Fruit fly (Drosophila melanogaster) whole organism, prepupa: ENCODE data around the gene CG15465.

Source experiments
- Blimp-1 ChIP-seq: fragments of 200-800 bp; sonication (Bioruptor generic); optimal IDR thresholded peaks from 3 replicates; lab custom pipeline; 2017; ENCODE audit warnings: missing biosample characterization, missing genetic modification characterization, mild to moderate bottlenecking, moderate library complexity, missing genetic modification reagents
- CG10631 ChIP-seq: fragments of 200-800 bp; sonication (Bioruptor generic); optimal IDR thresholded peaks from 2 replicates; lab custom pipeline; 2016; ENCODE audit warnings: missing biosample characterization, missing genetic modification characterization
- CG10669 ChIP-seq: fragments of 200-800 bp; sonication (Bioruptor generic); optimal IDR thresholded peaks from 3 replicates; lab custom pipeline; 2018; ENCODE audit warnings: missing biosample characterization, mild to moderate bottlenecking, missing genetic modification characterization, moderate library complexity
- CG11294 ChIP-seq: fragments of 200-800 bp; sonication (Bioruptor generic); IDR thresholded peaks from 2 replicates; pipeline ENCODE4 v1.3.6; 2022; ENCODE audit warnings: missing biosample characterization, missing genetic modification characterization
- CG11762 ChIP-seq: fragments of 200-800 bp; sonication (Bioruptor generic); optimal IDR thresholded peaks from 3 replicates; lab custom pipeline; 2016; ENCODE audit warnings: missing biosample characterization, missing genetic modification characterization; ENCODE audit not compliant: insufficient read depth
- CG15336 ChIP-seq: fragments of 200-800 bp; sonication (Bioruptor generic); IDR thresholded peaks from 2 replicates; pipeline ENCODE4 v1.3.6; 2022; ENCODE audit warnings: missing biosample characterization, missing genetic modification characterization
- CG1621 ChIP-seq: fragments of 200-800 bp; sonication (Bioruptor generic); optimal IDR thresholded peaks from 3 replicates; lab custom pipeline; 2018; ENCODE audit warnings: missing biosample characterization, mild to moderate bottlenecking, missing genetic modification characterization
- CG16779 ChIP-seq: fragments of 200-800 bp; sonication (Bioruptor generic); optimal IDR thresholded peaks from 3 replicates; lab custom pipeline; 2017; ENCODE audit warnings: missing biosample characterization, mild to moderate bottlenecking, missing genetic modification characterization
- CG3032 ChIP-seq: fragments of 200-800 bp; optimal IDR thresholded peaks from 2 replicates; lab custom pipeline; 2019; ENCODE audit warnings: missing biosample characterization, mild to moderate bottlenecking, missing genetic modification characterization, moderate library complexity
- CG31627 ChIP-seq: fragments of 200-800 bp; sonication (Bioruptor generic); optimal IDR thresholded peaks from 3 replicates; lab custom pipeline; 2016; ENCODE audit warnings: missing biosample characterization, missing genetic modification characterization
- CG32006 ChIP-seq: fragments of 200-800 bp; sonication (Bioruptor generic); optimal IDR thresholded peaks from 3 replicates; lab custom pipeline; 2017; ENCODE audit warnings: missing biosample characterization, mild to moderate bottlenecking, missing genetic modification characterization
- CG34406 ChIP-seq: fragments of 200-800 bp; sonication (Bioruptor generic); optimal IDR thresholded peaks from 3 replicates; lab custom pipeline; 2016; ENCODE audit warnings: missing biosample characterization, missing genetic modification characterization
- CG3919 ChIP-seq: fragments of 200-800 bp; sonication (Bioruptor generic); optimal IDR thresholded peaks from 3 replicates; lab custom pipeline; 2016; ENCODE audit warnings: missing biosample characterization, missing genetic modification characterization
- CG4318 ChIP-seq: fragments of 200-800 bp; sonication (Bioruptor generic); optimal IDR thresholded peaks from 3 replicates; lab custom pipeline; 2017; ENCODE audit warnings: missing biosample characterization, mild to moderate bottlenecking, missing genetic modification characterization
- CG6276 ChIP-seq: fragments of 200-800 bp; sonication (Bioruptor generic); optimal IDR thresholded peaks from 2 replicates; lab custom pipeline; 2017; ENCODE audit warnings: missing biosample characterization, mild to moderate bottlenecking, missing genetic modification characterization
- CG6792 ChIP-seq: fragments of 200-800 bp; sonication (Bioruptor generic); optimal IDR thresholded peaks from 3 replicates; lab custom pipeline; 2016; ENCODE audit warnings: missing biosample characterization, missing genetic modification characterization
- CG6808 ChIP-seq: fragments of 200-800 bp; sonication (Bioruptor generic); optimal IDR thresholded peaks from 3 replicates; lab custom pipeline; 2017; ENCODE audit warnings: missing biosample characterization, missing genetic modification characterization, mild to moderate bottlenecking, moderate library complexity, missing genetic modification reagents
- CG6854 ChIP-seq: fragments of 200-800 bp; sonication (Bioruptor generic); optimal IDR thresholded peaks from 2 replicates; lab custom pipeline; 2017; ENCODE audit warnings: missing biosample characterization, mild to moderate bottlenecking, missing genetic modification characterization
- CG7368 ChIP-seq: fragments of 200-800 bp; sonication (Bioruptor generic); optimal IDR thresholded peaks from 3 replicates; lab custom pipeline; 2016; ENCODE audit warnings: missing biosample characterization, missing genetic modification characterization
- CG8119 ChIP-seq: fragments of 200-800 bp; sonication (Bioruptor generic); IDR thresholded peaks from 3 replicates; pipeline ENCODE4 v1.3.6; 2022; ENCODE audit warnings: missing biosample characterization, missing genetic modification characterization
- CG8319 ChIP-seq: fragments of 200-800 bp; sonication (Bioruptor generic); optimal IDR thresholded peaks from 3 replicates; lab custom pipeline; 2016; ENCODE audit warnings: missing biosample characterization, missing genetic modification characterization
- CG8632 ChIP-seq: fragments of 200-800 bp; sonication (Bioruptor generic); optimal IDR thresholded peaks from 3 replicates; lab custom pipeline; 2016; ENCODE audit warnings: missing biosample characterization, missing genetic modification characterization
- Eip78C ChIP-seq: fragments of 200-800 bp; sonication (Bioruptor generic); peaks from one replicate; lab custom pipeline; 2016; ENCODE audit warnings: missing biosample characterization, missing genetic modification characterization
- Eip93F ChIP-seq: fragments of 200-800 bp; sonication (Bioruptor generic); optimal IDR thresholded peaks from 2 replicates; lab custom pipeline; 2016; ENCODE audit warnings: missing biosample characterization, mild to moderate bottlenecking, missing genetic modification characterization
- Ets21C ChIP-seq: fragments of 200-800 bp; sonication (Bioruptor generic); optimal IDR thresholded peaks from 3 replicates; lab custom pipeline; 2016; ENCODE audit warnings: missing biosample characterization, missing genetic modification characterization
- Ets96B ChIP-seq: fragments of 200-800 bp; optimal IDR thresholded peaks from 2 replicates; lab custom pipeline; 2019; ENCODE audit warnings: missing biosample characterization, mild to moderate bottlenecking, missing genetic modification characterization, moderate library complexity
- Gug ChIP-seq: fragments of 200-800 bp; sonication (Bioruptor generic); IDR thresholded peaks from 2 replicates; pipeline ENCODE4 v1.3.6; 2022; ENCODE audit warnings: missing biosample characterization, missing genetic modification characterization
- Hr38 ChIP-seq: sonication (Bioruptor generic); optimal IDR thresholded peaks from 2 replicates; lab custom pipeline; 2016; ENCODE audit warnings: missing biosample characterization, missing genetic modification characterization
- Hr39 ChIP-seq: fragments of 200-800 bp; sonication (Bioruptor generic); optimal IDR thresholded peaks from 2 replicates; lab custom pipeline; 2016; ENCODE audit warnings: missing biosample characterization, missing genetic modification characterization
- Lpt ChIP-seq: fragments of 200-800 bp; sonication (Bioruptor generic); optimal IDR thresholded peaks from 3 replicates; lab custom pipeline; 2016; ENCODE audit warnings: missing biosample characterization, missing genetic modification characterization
- Met ChIP-seq: fragments of 200-800 bp; sonication (Bioruptor generic); optimal IDR thresholded peaks from 3 replicates; lab custom pipeline; 2016; ENCODE audit warnings: missing biosample characterization, missing genetic modification characterization
- Smox ChIP-seq: fragments of 200-800 bp; sonication (Bioruptor generic); optimal IDR thresholded peaks from 3 replicates; lab custom pipeline; 2016; ENCODE audit warnings: missing biosample characterization, missing genetic modification characterization
- Sox102F ChIP-seq: fragments of 200-800 bp; sonication (Bioruptor generic); optimal IDR thresholded peaks from 2 replicates; lab custom pipeline; 2016; ENCODE audit warnings: missing biosample characterization, mild to moderate bottlenecking, missing genetic modification characterization
- Sox14 ChIP-seq: fragments of 200-800 bp; sonication (Bioruptor generic); optimal IDR thresholded peaks from 3 replicates; lab custom pipeline; 2016; ENCODE audit warnings: missing biosample characterization, missing genetic modification characterization
- Sox15 ChIP-seq: fragments of 200-800 bp; sonication (Bioruptor generic); optimal IDR thresholded peaks from 3 replicates; lab custom pipeline; 2016; ENCODE audit warnings: missing biosample characterization, missing genetic modification characterization
- cyc ChIP-seq: fragments of 200-800 bp; sonication (Bioruptor generic); optimal IDR thresholded peaks from 3 replicates; lab custom pipeline; 2016; ENCODE audit warnings: missing biosample characterization, missing genetic modification characterization
- dsx ChIP-seq: fragments of 200-800 bp; optimal IDR thresholded peaks from 3 replicates; lab custom pipeline; 2019; ENCODE audit warnings: missing biosample characterization, mild to moderate bottlenecking, missing genetic modification characterization, moderate library complexity; ENCODE audit not compliant: poor library complexity, severe bottlenecking
- eg ChIP-seq: fragments of 200-800 bp; sonication (Bioruptor generic); IDR thresholded peaks from 3 replicates; pipeline ENCODE4 v1.3.6; 2022; ENCODE audit warnings: missing biosample characterization, missing genetic modification characterization
- fd59A ChIP-seq: fragments of 200-800 bp; sonication (Bioruptor generic); optimal IDR thresholded peaks from 2 replicates; lab custom pipeline; 2017; ENCODE audit warnings: missing biosample characterization, mild to moderate bottlenecking, missing genetic modification characterization, missing genetic modification reagents
- fd85E ChIP-seq: fragments of 200-800 bp; sonication (Bioruptor generic); optimal IDR thresholded peaks from 3 replicates; lab custom pipeline; 2016; ENCODE audit warnings: missing biosample characterization, missing genetic modification characterization
- fkh ChIP-seq: fragments of 200-800 bp; sonication (Bioruptor generic); optimal IDR thresholded peaks from 3 replicates; lab custom pipeline; 2017; ENCODE audit warnings: missing biosample characterization, mild to moderate bottlenecking, missing genetic modification characterization, moderate library complexity
- lz ChIP-seq: fragments of 200-800 bp; sonication (Bioruptor generic); optimal IDR thresholded peaks from 3 replicates; lab custom pipeline; 2016; ENCODE audit warnings: missing biosample characterization, missing genetic modification characterization
- net ChIP-seq: fragments of 200-800 bp; sonication (Bioruptor generic); optimal IDR thresholded peaks from 3 replicates; lab custom pipeline; 2016; ENCODE audit warnings: missing biosample characterization, missing genetic modification characterization
- pdm3 ChIP-seq: fragments of 200-800 bp; sonication (Bioruptor generic); optimal IDR thresholded peaks from 3 replicates; lab custom pipeline; 2016; ENCODE audit warnings: missing biosample characterization, missing genetic modification characterization
- salr ChIP-seq, 2 experiments: fragments of 200-800 bp; sonication (Bioruptor generic); optimal IDR thresholded peaks; 3 replicates each; lab custom pipeline; 2016 to 2018; ENCODE audit warnings: missing biosample characterization in 2 of 2, missing genetic modification characterization in 2 of 2, mild to moderate bottlenecking in 1 of 2
- spab ChIP-seq: fragments of 200-800 bp; sonication (Bioruptor generic); optimal IDR thresholded peaks from 2 replicates; lab custom pipeline; 2017; ENCODE audit warnings: missing biosample characterization, mild to moderate bottlenecking, missing genetic modification characterization, missing genetic modification reagents
- ss ChIP-seq, 2 experiments: fragments of 200-800 bp; sonication (Bioruptor generic); optimal IDR thresholded peaks; 2 replicates in 1 of 2; 3 replicates in 1 of 2; lab custom pipeline; 2017 to 2018; ENCODE audit warnings: mild to moderate bottlenecking in 2 of 2, missing biosample characterization in 2 of 2, missing genetic modification characterization in 2 of 2, moderate library complexity in 1 of 2
- svp ChIP-seq: fragments of 200-800 bp; sonication (Bioruptor generic); peaks from one replicate; lab custom pipeline; 2016; ENCODE audit warnings: missing biosample characterization, missing genetic modification characterization
- topi ChIP-seq: fragments of 200-800 bp; sonication (Bioruptor generic); optimal IDR thresholded peaks from 3 replicates; lab custom pipeline; 2016; ENCODE audit warnings: missing biosample characterization, missing genetic modification characterization
- vri ChIP-seq: fragments of 200-800 bp; sonication (Bioruptor generic); optimal IDR thresholded peaks from 3 replicates; lab custom pipeline; 2016; ENCODE audit warnings: missing biosample characterization, mild to moderate bottlenecking, missing genetic modification characterization

CG15465 gene

dm6 chrX:5085964-5086707 is 577 bp downstream of the CG15465 start:
- TF ChIP-seq CG15336 (peak; percentile 63), CG8119 (peak; percentile 62; the same call in 1 of the 3 replicates), CG1621 (tag; lab: Kevin White, UChicago) (no peak), pdm3 (GFP tag; lab: Kevin White, UChicago) (peak; percentile 50), ss (GFP tag; optimal IDR thresholded peaks at IDR 0.05; lab: Kevin White, UChicago) (peak in 1 of 2 experiments; percentile 9), CG6276 (peak; percentile 45), Ets21C (GFP tag; lab: Kevin White, UChicago) (no peak), Lpt (GFP tag; lab: Kevin White, UChicago) (no peak), Met (peak; percentile 63), fkh (GFP tag; lab: Kevin White, UChicago) (peak; percentile 69), Blimp-1 (GFP tag; lab: Kevin White, UChicago) (no peak), Smox (GFP tag; lab: Kevin White, UChicago) (peak; percentile 0), CG10669 (no peak), CG11762 (peak; percentile 13), lz (GFP tag; lab: Kevin White, UChicago) (peak; percentile 50), fd85E (GFP tag; lab: Kevin White, UChicago) (no peak), topi (GFP tag; lab: Kevin White, UChicago) (peak; percentile 60), CG34406 (GFP tag; lab: Kevin White, UChicago) (peak; percentile 41), CG6808 (no peak), Sox14 (GFP tag; lab: Kevin White, UChicago) (no peak), CG3919 (GFP tag; lab: Kevin White, UChicago) (peak; percentile 57), net (no peak), Eip93F (GFP tag; lab: Kevin White, UChicago) (peak; percentile 7), svp (GFP tag; lab: Kevin White, UChicago) (peak; percentile 80), CG7368 (GFP tag; lab: Kevin White, UChicago) (no peak), CG16779 (tag; lab: Kevin White, UChicago) (no peak), CG3032 (tag; lab: Kevin White, UChicago) (peak; percentile 11), fd59A (GFP tag; lab: Kevin White, UChicago) (no peak), CG8319 (GFP tag; lab: Kevin White, UChicago) (no peak), CG6854 (no peak), CG4318 (GFP tag; lab: Kevin White, UChicago) (peak; percentile 53), CG8632 (GFP tag; lab: Kevin White, UChicago) (peak; percentile 45), Hr38 (GFP tag; lab: Kevin White, UChicago) (no peak), Sox15 (GFP tag; lab: Kevin White, UChicago) (peak; percentile 19), Sox102F (GFP tag; lab: Kevin White, UChicago) (peak; percentile 52), dsx (GFP tag; lab: Kevin White, UChicago) (peak; percentile 31), Hr39 (GFP tag; lab: Kevin White, UChicago) (peak; percentile 27), vri (GFP tag; lab: Kevin White, UChicago) (peak; percentile 5), Ets96B (tag; lab: Kevin White, UChicago) (peak; percentile 43), Gug (no peak), CG11294 (GFP tag; lab: Robert Waterston, UW) (no peak), cyc (GFP tag; lab: Kevin White, UChicago) (peak; percentile 33), salr (GFP tag; optimal IDR thresholded peaks at IDR 0.05; lab: Kevin White, UChicago) (no peak), spab (peak; percentile 21), CG10631 (GFP tag; lab: Kevin White, UChicago) (peak; percentile 55), CG6792 (GFP tag; lab: Kevin White, UChicago) (peak; percentile 46), Eip78C (GFP tag; lab: Kevin White, UChicago) (peak; percentile 70), CG32006 (GFP tag; lab: Kevin White, UChicago) (peak; percentile 71), eg (GFP tag; lab: Robert Waterston, UW) (peak; percentile 46; the same call in 1 of the 3 replicates), CG31627 (peak; percentile 44)
